Fruit fly (Drosophila melanogaster) whole organism, prepupa: ENCODE measurements around the gene CG32563.

Experiments
- Blimp-1 ChIP-seq: fragments of 200-800 bp; sonication (Bioruptor generic); optimal IDR thresholded peaks from 3 replicates; lab custom pipeline; 2017; ENCODE audit warnings: missing biosample characterization, missing genetic modification characterization, mild to moderate bottlenecking, moderate library complexity, missing genetic modification reagents
- CG10631 ChIP-seq: fragments of 200-800 bp; sonication (Bioruptor generic); optimal IDR thresholded peaks from 2 replicates; lab custom pipeline; 2016; ENCODE audit warnings: missing biosample characterization, missing genetic modification characterization
- CG10669 ChIP-seq: fragments of 200-800 bp; sonication (Bioruptor generic); optimal IDR thresholded peaks from 3 replicates; lab custom pipeline; 2018; ENCODE audit warnings: missing biosample characterization, mild to moderate bottlenecking, missing genetic modification characterization, moderate library complexity
- CG11294 ChIP-seq: fragments of 200-800 bp; sonication (Bioruptor generic); IDR thresholded peaks from 2 replicates; pipeline ENCODE4 v1.3.6; 2022; ENCODE audit warnings: missing biosample characterization, missing genetic modification characterization
- CG11902 ChIP-seq: fragments of 200-800 bp; sonication (Bioruptor generic); optimal IDR thresholded peaks from 3 replicates; lab custom pipeline; 2016; ENCODE audit warnings: missing biosample characterization, missing genetic modification characterization
- CG1621 ChIP-seq: fragments of 200-800 bp; sonication (Bioruptor generic); optimal IDR thresholded peaks from 3 replicates; lab custom pipeline; 2018; ENCODE audit warnings: missing biosample characterization, mild to moderate bottlenecking, missing genetic modification characterization
- CG16779 ChIP-seq: fragments of 200-800 bp; sonication (Bioruptor generic); optimal IDR thresholded peaks from 3 replicates; lab custom pipeline; 2017; ENCODE audit warnings: missing biosample characterization, mild to moderate bottlenecking, missing genetic modification characterization
- CG3032 ChIP-seq: fragments of 200-800 bp; optimal IDR thresholded peaks from 2 replicates; lab custom pipeline; 2019; ENCODE audit warnings: missing biosample characterization, mild to moderate bottlenecking, missing genetic modification characterization, moderate library complexity
- CG34406 ChIP-seq: fragments of 200-800 bp; sonication (Bioruptor generic); optimal IDR thresholded peaks from 3 replicates; lab custom pipeline; 2016; ENCODE audit warnings: missing biosample characterization, missing genetic modification characterization
- CG3919 ChIP-seq: fragments of 200-800 bp; sonication (Bioruptor generic); optimal IDR thresholded peaks from 3 replicates; lab custom pipeline; 2016; ENCODE audit warnings: missing biosample characterization, missing genetic modification characterization
- CG4318 ChIP-seq: fragments of 200-800 bp; sonication (Bioruptor generic); optimal IDR thresholded peaks from 3 replicates; lab custom pipeline; 2017; ENCODE audit warnings: missing biosample characterization, mild to moderate bottlenecking, missing genetic modification characterization
- CG6792 ChIP-seq: fragments of 200-800 bp; sonication (Bioruptor generic); optimal IDR thresholded peaks from 3 replicates; lab custom pipeline; 2016; ENCODE audit warnings: missing biosample characterization, missing genetic modification characterization
- CG6854 ChIP-seq: fragments of 200-800 bp; sonication (Bioruptor generic); optimal IDR thresholded peaks from 2 replicates; lab custom pipeline; 2017; ENCODE audit warnings: missing biosample characterization, mild to moderate bottlenecking, missing genetic modification characterization
- CG7368 ChIP-seq: fragments of 200-800 bp; sonication (Bioruptor generic); optimal IDR thresholded peaks from 3 replicates; lab custom pipeline; 2016; ENCODE audit warnings: missing biosample characterization, missing genetic modification characterization
- CG9139 ChIP-seq: fragments of 200-800 bp; sonication (Bioruptor generic); optimal IDR thresholded peaks from 3 replicates; lab custom pipeline; 2017; ENCODE audit warnings: missing biosample characterization, mild to moderate bottlenecking, missing genetic modification characterization
- Eip75B ChIP-seq: fragments of 200-800 bp; sonication (Bioruptor generic); optimal IDR thresholded peaks from 3 replicates; lab custom pipeline; 2016; ENCODE audit warnings: missing biosample characterization, missing genetic modification characterization
- Eip78C ChIP-seq: fragments of 200-800 bp; sonication (Bioruptor generic); peaks from one replicate; lab custom pipeline; 2016; ENCODE audit warnings: missing biosample characterization, missing genetic modification characterization
- Eip93F ChIP-seq: fragments of 200-800 bp; sonication (Bioruptor generic); optimal IDR thresholded peaks from 2 replicates; lab custom pipeline; 2016; ENCODE audit warnings: missing biosample characterization, mild to moderate bottlenecking, missing genetic modification characterization
- Ets21C ChIP-seq: fragments of 200-800 bp; sonication (Bioruptor generic); optimal IDR thresholded peaks from 3 replicates; lab custom pipeline; 2016; ENCODE audit warnings: missing biosample characterization, missing genetic modification characterization
- Gug ChIP-seq: fragments of 200-800 bp; sonication (Bioruptor generic); IDR thresholded peaks from 2 replicates; pipeline ENCODE4 v1.3.6; 2022; ENCODE audit warnings: missing biosample characterization, missing genetic modification characterization
- Hr38 ChIP-seq: sonication (Bioruptor generic); optimal IDR thresholded peaks from 2 replicates; lab custom pipeline; 2016; ENCODE audit warnings: missing biosample characterization, missing genetic modification characterization
- Hr4 ChIP-seq: fragments of 200-800 bp; sonication (Bioruptor generic); optimal IDR thresholded peaks from 3 replicates; lab custom pipeline; 2016; ENCODE audit warnings: missing biosample characterization, missing genetic modification characterization
- Met ChIP-seq: fragments of 200-800 bp; sonication (Bioruptor generic); optimal IDR thresholded peaks from 3 replicates; lab custom pipeline; 2016; ENCODE audit warnings: missing biosample characterization, missing genetic modification characterization
- OdsH ChIP-seq: fragments of 200-800 bp; sonication (Bioruptor generic); optimal IDR thresholded peaks from 3 replicates; lab custom pipeline; 2016; ENCODE audit warnings: missing biosample characterization, missing genetic modification characterization
- Sox102F ChIP-seq: fragments of 200-800 bp; sonication (Bioruptor generic); optimal IDR thresholded peaks from 2 replicates; lab custom pipeline; 2016; ENCODE audit warnings: missing biosample characterization, mild to moderate bottlenecking, missing genetic modification characterization
- Sox14 ChIP-seq: fragments of 200-800 bp; sonication (Bioruptor generic); optimal IDR thresholded peaks from 3 replicates; lab custom pipeline; 2016; ENCODE audit warnings: missing biosample characterization, missing genetic modification characterization
- Sox15 ChIP-seq: fragments of 200-800 bp; sonication (Bioruptor generic); optimal IDR thresholded peaks from 3 replicates; lab custom pipeline; 2016; ENCODE audit warnings: missing biosample characterization, missing genetic modification characterization
- acj6 ChIP-seq: fragments of 200-800 bp; sonication (Bioruptor generic); optimal IDR thresholded peaks from 3 replicates; lab custom pipeline; 2016; ENCODE audit warnings: missing biosample characterization, missing genetic modification characterization
- dac ChIP-seq: fragments of 200-800 bp; sonication (Bioruptor generic); optimal IDR thresholded peaks from 2 replicates; lab custom pipeline; 2017; ENCODE audit warnings: missing biosample characterization, mild to moderate bottlenecking, missing genetic modification characterization
- dsx ChIP-seq: fragments of 200-800 bp; optimal IDR thresholded peaks from 3 replicates; lab custom pipeline; 2019; ENCODE audit warnings: missing biosample characterization, mild to moderate bottlenecking, missing genetic modification characterization, moderate library complexity; ENCODE audit not compliant: poor library complexity, severe bottlenecking
- esn ChIP-seq: fragments of 200-800 bp; sonication (Bioruptor generic); optimal IDR thresholded peaks from 2 replicates; lab custom pipeline; 2016; ENCODE audit warnings: missing biosample characterization, mild to moderate bottlenecking, missing genetic modification characterization, moderate library complexity
- fd59A ChIP-seq: fragments of 200-800 bp; sonication (Bioruptor generic); optimal IDR thresholded peaks from 2 replicates; lab custom pipeline; 2017; ENCODE audit warnings: missing biosample characterization, mild to moderate bottlenecking, missing genetic modification characterization, missing genetic modification reagents
- fd85E ChIP-seq: fragments of 200-800 bp; sonication (Bioruptor generic); optimal IDR thresholded peaks from 3 replicates; lab custom pipeline; 2016; ENCODE audit warnings: missing biosample characterization, missing genetic modification characterization
- fkh ChIP-seq: fragments of 200-800 bp; sonication (Bioruptor generic); optimal IDR thresholded peaks from 3 replicates; lab custom pipeline; 2017; ENCODE audit warnings: missing biosample characterization, mild to moderate bottlenecking, missing genetic modification characterization, moderate library complexity
- net ChIP-seq: fragments of 200-800 bp; sonication (Bioruptor generic); optimal IDR thresholded peaks from 3 replicates; lab custom pipeline; 2016; ENCODE audit warnings: missing biosample characterization, missing genetic modification characterization
- pdm3 ChIP-seq: fragments of 200-800 bp; sonication (Bioruptor generic); optimal IDR thresholded peaks from 3 replicates; lab custom pipeline; 2016; ENCODE audit warnings: missing biosample characterization, missing genetic modification characterization
- salr ChIP-seq, 2 experiments: fragments of 200-800 bp; sonication (Bioruptor generic); optimal IDR thresholded peaks; 3 replicates each; lab custom pipeline; 2016 to 2018; ENCODE audit warnings: missing biosample characterization in 2 of 2, missing genetic modification characterization in 2 of 2, mild to moderate bottlenecking in 1 of 2
- spab ChIP-seq: fragments of 200-800 bp; sonication (Bioruptor generic); optimal IDR thresholded peaks from 2 replicates; lab custom pipeline; 2017; ENCODE audit warnings: missing biosample characterization, mild to moderate bottlenecking, missing genetic modification characterization, missing genetic modification reagents
- svp ChIP-seq: fragments of 200-800 bp; sonication (Bioruptor generic); peaks from one replicate; lab custom pipeline; 2016; ENCODE audit warnings: missing biosample characterization, missing genetic modification characterization
- topi ChIP-seq: fragments of 200-800 bp; sonication (Bioruptor generic); optimal IDR thresholded peaks from 3 replicates; lab custom pipeline; 2016; ENCODE audit warnings: missing biosample characterization, missing genetic modification characterization

Gene CG32563

dm6 chrX:17237421-17237820 is 29.2 kb downstream of the CG32563 start (continued):
- TF ChIP-seq salr (GFP tag; optimal IDR thresholded peaks at IDR 0.05; lab: Kevin White, UChicago), result peak in 1 of 2 experiments; percentile 77
- TF ChIP-seq CG3919 (GFP tag; lab: Kevin White, UChicago), result peak; percentile 77
- TF ChIP-seq CG6792 (GFP tag; lab: Kevin White, UChicago), result peak; percentile 70
- TF ChIP-seq CG10669 (GFP tag; lab: Kevin White, UChicago), result no peak
- TF ChIP-seq CG3032 (tag; lab: Kevin White, UChicago), result peak; percentile 67
- no peak for TF ChIP-seq CG16779 (tag; lab: Kevin White, UChicago)
- no peak for TF ChIP-seq Eip93F
- peak; percentile 2 for TF ChIP-seq CG1621 (tag; lab: Kevin White, UChicago)
- peak; percentile 70 for TF ChIP-seq dsx (GFP tag; lab: Kevin White, UChicago)
- peak; percentile 69 for TF ChIP-seq Hr4 (GFP tag; lab: Kevin White, UChicago)
- no peak for TF ChIP-seq Blimp-1 (GFP tag; lab: Kevin White, UChicago)
- TF ChIP-seq Eip78C (GFP tag; lab: Kevin White, UChicago), result peak; percentile 92
- no peak for TF ChIP-seq CG6854

DNA sequence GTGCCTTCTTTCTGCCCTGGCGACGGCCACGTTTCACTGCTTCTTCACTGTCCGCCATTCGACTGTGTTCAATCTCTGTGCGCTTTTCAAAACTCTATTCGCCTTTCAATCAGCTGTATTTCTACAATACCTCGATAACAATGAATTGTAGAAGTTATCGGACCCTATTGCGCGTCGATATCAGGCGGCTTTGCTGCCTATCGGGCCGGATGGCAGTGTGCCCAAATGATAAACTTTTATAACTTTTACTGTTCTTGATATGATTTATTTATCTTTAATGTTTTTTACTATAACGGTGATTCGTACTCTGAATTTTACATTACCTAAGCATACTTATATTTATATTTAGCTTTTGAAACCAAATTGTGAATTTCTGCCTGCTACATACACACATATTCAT is 36.6 kb downstream of the CG32563 start, which contains the start of gene CG8915:
TSS of gene CG8915 (minus strand) at position 148 of the 400 bp plus-strand sequence.
- TF ChIP-seq CG10631, result no peak
- TF ChIP-seq Eip78C (GFP tag; lab: Kevin White, UChicago), result peak; percentile 46

dm6 chrX:17246916-17247315 is 38.7 kb downstream of the CG32563 start, which contains the start of gene CG42854:
Gene CG42854 (minus strand): TSS chrX:17247016.
- TF ChIP-seq Hr38 (GFP tag; lab: Kevin White, UChicago) (no peak), Met (GFP tag; lab: Kevin White, UChicago) (no peak), OdsH (GFP tag; lab: Kevin White, UChicago) (no peak), Sox15 (GFP tag; lab: Kevin White, UChicago) (no peak), spab (GFP tag; lab: Kevin White, UChicago) (no peak), fd59A (no peak), CG11902 (GFP tag; lab: Kevin White, UChicago) (no peak), CG11294 (no peak), CG4318 (GFP tag; lab: Kevin White, UChicago) (no peak)

DNA sequence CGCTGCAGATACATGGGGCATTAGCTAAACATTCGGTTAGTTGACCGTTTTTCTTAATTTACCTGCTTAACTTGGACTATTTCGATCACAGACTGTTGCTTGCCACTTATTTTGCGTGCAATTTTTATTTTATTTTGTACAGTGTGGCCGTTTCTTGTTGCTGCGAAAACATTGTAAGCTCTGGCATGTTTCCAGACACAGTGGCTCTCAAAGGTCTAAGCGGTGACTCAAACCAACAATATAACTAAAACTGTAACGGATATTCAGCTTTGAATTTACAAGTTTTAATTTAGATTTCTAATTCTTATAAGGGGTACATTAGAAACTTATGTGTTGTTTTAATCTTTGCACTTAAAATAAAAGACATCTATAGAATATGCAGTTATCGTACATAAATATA is 41.1 kb downstream of the CG32563 start, which contains the start of gene CG8675:
TSS of gene CG8675 (minus strand) at position 177 of the 400 bp plus-strand sequence.
- TF ChIP-seq Sox14 (GFP tag; lab: Kevin White, UChicago) (no peak), acj6 (GFP tag; lab: Kevin White, UChicago) (no peak), topi (GFP tag; lab: Kevin White, UChicago) (no peak), Hr4 (GFP tag; lab: Kevin White, UChicago) (no peak), fd85E (no peak), Eip75B (GFP tag; lab: Kevin White, UChicago) (no peak), dsx (GFP tag; lab: Kevin White, UChicago) (peak; percentile 76), CG10631 (no peak), Eip78C (GFP tag; lab: Kevin White, UChicago) (peak; percentile 59), net (GFP tag; lab: Kevin White, UChicago) (no peak), CG16779 (tag; lab: Kevin White, UChicago) (no peak), CG34406 (no peak)

DNA sequence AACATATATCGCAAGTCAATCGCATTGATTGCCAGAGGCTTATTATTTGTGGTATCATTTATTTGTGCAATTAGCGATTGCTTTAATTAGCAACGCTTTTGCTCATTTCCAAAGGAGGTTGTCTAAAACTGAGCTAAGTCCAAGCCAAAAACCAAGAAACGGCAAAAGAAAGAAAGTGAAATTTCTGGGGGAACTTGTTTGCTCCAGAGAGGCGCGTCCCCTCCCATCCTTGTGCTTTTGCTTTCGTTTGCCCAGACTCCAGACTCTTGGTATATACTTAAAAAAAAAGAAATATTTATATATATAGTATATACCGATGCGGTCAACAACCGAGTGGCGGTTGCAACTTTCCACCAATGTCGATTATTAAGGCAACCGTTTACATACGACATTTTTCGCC is 45.9 kb downstream of the CG32563 start:
- TF ChIP-seq Blimp-1 (GFP tag; lab: Kevin White, UChicago) (peak; percentile 75), fkh (GFP tag; lab: Kevin White, UChicago) (no peak)
- TF ChIP-seq, all 60 proteins: peak for 1

DNA sequence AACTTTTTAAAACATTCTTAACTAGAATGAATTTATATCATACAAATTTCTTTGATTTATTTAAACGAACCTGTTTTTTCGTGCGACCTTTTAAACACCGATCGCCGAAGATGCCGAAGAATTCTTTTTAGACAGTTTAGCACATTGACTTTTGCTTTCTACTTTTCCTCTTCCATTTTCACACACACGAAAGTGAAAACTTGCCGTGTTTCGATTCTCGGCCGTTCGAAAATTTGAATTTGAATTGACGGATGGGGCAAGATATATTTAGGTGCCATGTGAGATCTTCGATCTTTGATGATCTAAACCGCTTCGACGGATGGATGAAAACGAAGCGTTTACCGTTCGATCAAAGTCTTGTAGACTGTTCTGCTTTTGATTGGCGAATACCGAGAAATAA is 47.4 kb downstream of the CG32563 start:
- TF ChIP-seq CG3919 (GFP tag; lab: Kevin White, UChicago) (no peak), CG10631 (no peak), dac (GFP tag; lab: Kevin White, UChicago) (no peak), pdm3 (GFP tag; lab: Kevin White, UChicago) (no peak), Blimp-1 (GFP tag; lab: Kevin White, UChicago) (no peak), CG7368 (GFP tag; lab: Kevin White, UChicago) (no peak), Gug (GFP tag; lab: Robert Waterston, UW) (no peak), Sox14 (GFP tag; lab: Kevin White, UChicago) (no peak), CG6854 (no peak), CG9139 (no peak), CG11902 (GFP tag; lab: Kevin White, UChicago) (no peak), esn (GFP tag; lab: Kevin White, UChicago) (no peak), Eip75B (GFP tag; lab: Kevin White, UChicago) (no peak), svp (GFP tag; lab: Kevin White, UChicago) (no peak), Ets21C (no peak), Sox102F (GFP tag; lab: Kevin White, UChicago) (no peak), CG6792 (GFP tag; lab: Kevin White, UChicago) (no peak), CG3032 (tag; lab: Kevin White, UChicago) (no peak)
